Fruit fly (Drosophila melanogaster) whole organism, embryonic: Measurements from ENCODE around the gene CG43938.

Experiments
- B-H1 ChIP-seq: fragments of 200-800 bp; sonication (Bioruptor generic); IDR thresholded peaks from 3 replicates; pipeline ENCODE4 v1.3.6; 2022; ENCODE audit warnings: missing biosample characterization, missing genetic modification characterization
- B-H2 ChIP-seq: fragments of 200-800 bp; sonication (Bioruptor generic); optimal IDR thresholded peaks from 2 replicates; lab custom pipeline; 2018; ENCODE audit warnings: missing biosample characterization, mild to moderate bottlenecking, missing genetic modification characterization
- BtbVII ChIP-seq: fragments of 200-800 bp; sonication (Bioruptor generic); optimal IDR thresholded peaks from 3 replicates; lab custom pipeline; 2017; ENCODE audit warnings: missing biosample characterization, mild to moderate bottlenecking, missing genetic modification characterization
- C15 ChIP-seq: fragments of 200-800 bp; sonication (Bioruptor generic); IDR thresholded peaks from 3 replicates; pipeline ENCODE4 v1.3.6; 2022; ENCODE audit warnings: missing biosample characterization, missing genetic modification characterization
- CG10959 ChIP-seq: fragments of 200-800 bp; sonication (Bioruptor generic); IDR thresholded peaks from 2 replicates; pipeline ENCODE4 v1.3.6; 2022; ENCODE audit warnings: missing biosample characterization, missing genetic modification characterization
- CG10979 ChIP-seq: fragments of 200-800 bp; sonication (Bioruptor generic); optimal IDR thresholded peaks from 2 replicates; lab custom pipeline; 2018; ENCODE audit warnings: missing biosample characterization, mild to moderate bottlenecking, missing genetic modification characterization, moderate library complexity
- CG12236 ChIP-seq: fragments of 200-800 bp; sonication (Bioruptor generic); optimal IDR thresholded peaks from 2 replicates; lab custom pipeline; 2016; ENCODE audit warnings: missing biosample characterization, missing genetic modification characterization
- CG12744 ChIP-seq: fragments of 200-800 bp; sonication (Bioruptor generic); optimal IDR thresholded peaks from 2 replicates; lab custom pipeline; 2016; ENCODE audit warnings: missing biosample characterization, missing genetic modification characterization
- CG18599 ChIP-seq: fragments of 200-800 bp; sonication (Bioruptor generic); optimal IDR thresholded peaks from 3 replicates; lab custom pipeline; 2017; ENCODE audit warnings: missing biosample characterization, missing genetic modification characterization, mild to moderate bottlenecking, moderate library complexity, missing genetic modification reagents
- CG2712 ChIP-seq: fragments of 200-800 bp; optimal IDR thresholded peaks from 3 replicates; lab custom pipeline; 2019; ENCODE audit warnings: missing biosample characterization, mild to moderate bottlenecking, missing genetic modification characterization, moderate library complexity
- CG2875 ChIP-seq: fragments of 200-800 bp; sonication (Bioruptor generic); optimal IDR thresholded peaks from 2 replicates; lab custom pipeline; 2017; ENCODE audit warnings: missing biosample characterization, mild to moderate bottlenecking, missing genetic modification characterization, missing genetic modification reagents
- CG3065 ChIP-seq: fragments of 200-800 bp; sonication (Bioruptor generic); optimal IDR thresholded peaks from 2 replicates; lab custom pipeline; 2016; ENCODE audit warnings: missing biosample characterization, missing genetic modification characterization
- CG31388 ChIP-seq: fragments of 200-800 bp; sonication (Bioruptor generic); optimal IDR thresholded peaks from 2 replicates; lab custom pipeline; 2016; ENCODE audit warnings: missing biosample characterization, missing genetic modification characterization
- CG34376 ChIP-seq: fragments of 200-800 bp; sonication (Bioruptor generic); optimal IDR thresholded peaks from 2 replicates; lab custom pipeline; 2018; ENCODE audit warnings: missing biosample characterization, mild to moderate bottlenecking, missing genetic modification characterization
- CG3726 ChIP-seq: fragments of 200-800 bp; sonication (Bioruptor generic); IDR thresholded peaks from 3 replicates; pipeline ENCODE4, ENCODE4 v1.3.6; 2022; ENCODE audit warnings: missing biosample characterization, missing genetic modification characterization
- CG3838 ChIP-seq: fragments of 200-800 bp; sonication (Bioruptor generic); optimal IDR thresholded peaks from 3 replicates; lab custom pipeline; 2016; ENCODE audit warnings: missing biosample characterization, missing genetic modification characterization
- CG6689 ChIP-seq: fragments of 200-800 bp; sonication (Bioruptor generic); IDR thresholded peaks from 2 replicates; pipeline ENCODE4 v1.3.6; 2022; ENCODE audit warnings: missing biosample characterization, missing genetic modification characterization
- CG7357 ChIP-seq: fragments of 200-800 bp; sonication (Bioruptor generic); IDR thresholded peaks from 3 replicates; pipeline ENCODE4 v1.3.6; 2022; ENCODE audit warnings: missing biosample characterization, missing genetic modification characterization
- CG7839 ChIP-seq: fragments of 200-800 bp; sonication (Bioruptor generic); optimal IDR thresholded peaks from 3 replicates; lab custom pipeline; 2018; ENCODE audit warnings: missing biosample characterization, mild to moderate bottlenecking, missing genetic modification characterization, moderate library complexity
- HHEX ChIP-seq: fragments of 200-800 bp; sonication (Bioruptor generic); optimal IDR thresholded peaks from 3 replicates; lab custom pipeline; 2017; ENCODE audit warnings: missing biosample characterization, mild to moderate bottlenecking, missing genetic modification characterization, missing genetic modification reagents
- HLH4C ChIP-seq: fragments of 200-800 bp; sonication (Bioruptor generic); IDR thresholded peaks from 3 replicates; pipeline ENCODE4 v1.3.6; 2022; ENCODE audit warnings: missing biosample characterization, missing genetic modification characterization; ENCODE audit not compliant: partially characterized antibody
- Hr78 ChIP-seq, 2 experiments: fragments of 200-800 bp in 1 of 2; fragments of >200 bp in 1 of 2; sonication (Bioruptor generic) in 1 of 2; optimal IDR thresholded peaks; 2 replicates each; lab custom pipeline; 2017 to 2019; ENCODE audit warnings: missing biosample characterization in 2 of 2, missing genetic modification characterization in 2 of 2, mild to moderate bottlenecking in 1 of 2, moderate library complexity in 1 of 2
- MTF-1 ChIP-seq: fragments of 200-800 bp; sonication (Bioruptor generic); optimal IDR thresholded peaks from 2 replicates; lab custom pipeline; 2018; ENCODE audit warnings: missing biosample characterization, mild to moderate bottlenecking, missing genetic modification characterization, borderline replicate concordance
- Mes4 ChIP-seq: fragments of 200-800 bp; sonication (Bioruptor generic); optimal IDR thresholded peaks from 2 replicates; lab custom pipeline; 2016; ENCODE audit warnings: missing biosample characterization, missing genetic modification characterization
- NC2α ChIP-seq: fragments of 200-800 bp; sonication (Bioruptor generic); optimal IDR thresholded peaks from 2 replicates; lab custom pipeline; 2016; ENCODE audit warnings: missing biosample characterization, missing genetic modification characterization
- NK7.1 ChIP-seq: fragments of 200-800 bp; sonication (Bioruptor generic); optimal IDR thresholded peaks from 3 replicates; lab custom pipeline; 2016; ENCODE audit warnings: missing biosample characterization, missing genetic modification characterization
- NfI ChIP-seq: fragments of 200-800 bp; sonication (Bioruptor generic); optimal IDR thresholded peaks from 3 replicates; lab custom pipeline; 2018; ENCODE audit warnings: missing biosample characterization, mild to moderate bottlenecking, missing genetic modification characterization, moderate library complexity
- Oli ChIP-seq: fragments of 200-800 bp; sonication (Bioruptor generic); optimal IDR thresholded peaks from 2 replicates; lab custom pipeline; 2018; ENCODE audit warnings: missing biosample characterization, mild to moderate bottlenecking, missing genetic modification characterization, moderate library complexity
- Stat92E ChIP-seq, 3 experiments: fragments of >200 bp in 2 of 3; fragments of 200-800 bp in 1 of 3; sonication (Bioruptor generic) in 1 of 3; optimal IDR thresholded peaks; 2 replicates each; lab custom pipeline; 2017 to 2019; ENCODE audit warnings: missing biosample characterization in 3 of 3, missing genetic modification characterization in 3 of 3, mild to moderate bottlenecking in 1 of 3, moderate library complexity in 1 of 3
- ase ChIP-seq: fragments of 200-800 bp; sonication (Bioruptor generic); IDR thresholded peaks from 3 replicates; pipeline ENCODE4 v1.3.6; 2022; ENCODE audit warnings: missing biosample characterization, missing genetic modification characterization
- bsh ChIP-seq, 2 experiments: fragments of 200-800 bp; sonication (Bioruptor generic); optimal IDR thresholded peaks; 2 replicates each; lab custom pipeline; 2017 to 2018; ENCODE audit warnings: mild to moderate bottlenecking in 2 of 2, missing biosample characterization in 2 of 2, missing genetic modification characterization in 2 of 2, moderate library complexity in 1 of 2
- caup ChIP-seq: fragments of 200-800 bp; sonication (Bioruptor generic); optimal IDR thresholded peaks from 3 replicates; lab custom pipeline; 2017; ENCODE audit warnings: missing biosample characterization, mild to moderate bottlenecking, missing genetic modification characterization, moderate library complexity; ENCODE audit not compliant: severe bottlenecking
- eve ChIP-seq, 2 experiments: fragments of >200 bp; optimal IDR thresholded peaks; 2 replicates each; lab custom pipeline; 2017; ENCODE audit warnings: missing biosample characterization in 2 of 2, missing genetic modification characterization in 2 of 2
- ewg ChIP-seq: fragments of 200-800 bp; sonication (Bioruptor generic); optimal IDR thresholded peaks from 3 replicates; lab custom pipeline; 2017; ENCODE audit warnings: mild to moderate bottlenecking, missing biosample characterization, missing genetic modification reagents, missing genetic modification characterization
- fu2 ChIP-seq: fragments of 200-800 bp; sonication (Bioruptor generic); optimal IDR thresholded peaks from 2 replicates; lab custom pipeline; 2016; ENCODE audit warnings: missing biosample characterization, missing genetic modification characterization
- insv ChIP-seq, 2 experiments: fragments of 200-800 bp; sonication (Bioruptor generic); optimal IDR thresholded peaks; 3 replicates each; lab custom pipeline; 2016 to 2018; ENCODE audit warnings: missing biosample characterization in 2 of 2, missing genetic modification characterization in 2 of 2
- nom ChIP-seq: fragments of 200-800 bp; sonication (Bioruptor generic); optimal IDR thresholded peaks from 2 replicates; lab custom pipeline; 2017; ENCODE audit warnings: missing biosample characterization, missing genetic modification characterization, mild to moderate bottlenecking, moderate library complexity, missing genetic modification reagents
- p53 ChIP-seq: fragments of 200-800 bp; sonication (Bioruptor generic); optimal IDR thresholded peaks from 2 replicates; lab custom pipeline; 2016; ENCODE audit warnings: missing biosample characterization, missing genetic modification characterization
- pan ChIP-seq, 4 experiments: fragments of >200 bp in 3 of 4; fragments of 200-800 bp in 1 of 4; sonication (Bioruptor generic) in 1 of 4; optimal IDR thresholded peaks in 3 of 4; IDR thresholded peaks in 1 of 4; 2 replicates each; pipeline versions ENCODE4 v1.3.6 to Lab custom; 2017 to 2022; ENCODE audit warnings: missing biosample characterization in 2 of 4, missing genetic modification characterization in 2 of 4, mixed read lengths in 1 of 4
- pb ChIP-seq: fragments of 200-800 bp; sonication (Bioruptor generic); optimal IDR thresholded peaks from 3 replicates; lab custom pipeline; 2016; ENCODE audit warnings: missing biosample characterization, missing genetic modification characterization
- prd ChIP-seq, 3 experiments: fragments of >200 bp in 2 of 3; fragments of 200-800 bp in 1 of 3; sonication (Bioruptor generic) in 1 of 3; optimal IDR thresholded peaks in 2 of 3; IDR thresholded peaks in 1 of 3; 2 replicates in 2 of 3; 3 replicates in 1 of 3; pipeline versions ENCODE4 v1.3.6 to Lab custom; 2017 to 2022; ENCODE audit warnings: missing biosample characterization in 1 of 3, missing genetic modification characterization in 1 of 3
- ro ChIP-seq: fragments of 200-800 bp; sonication (Bioruptor generic); IDR thresholded peaks from 2 replicates; pipeline ENCODE4 v1.3.6; 2022; ENCODE audit warnings: missing biosample characterization, missing genetic modification characterization
- schlank ChIP-seq: fragments of 200-800 bp; sonication (Bioruptor generic); optimal IDR thresholded peaks from 2 replicates; lab custom pipeline; 2018; ENCODE audit warnings: missing biosample characterization, mild to moderate bottlenecking, missing genetic modification characterization
- sima ChIP-seq: fragments of 200-800 bp; sonication (Bioruptor generic); optimal IDR thresholded peaks from 2 replicates; lab custom pipeline; 2016; ENCODE audit warnings: missing biosample characterization, missing genetic modification characterization
- toy ChIP-seq: fragments of 200-800 bp; sonication (Bioruptor generic); IDR thresholded peaks from 2 replicates; pipeline ENCODE4 v1.3.6; 2022; ENCODE audit warnings: missing biosample characterization, missing genetic modification characterization
- ttk ChIP-seq: fragments of 200-800 bp; sonication (Bioruptor generic); IDR thresholded peaks from 2 replicates; pipeline ENCODE4 v2.1.2; 2022; ENCODE audit warnings: missing biosample characterization, missing genetic modification characterization
- wor ChIP-seq: fragments of 200-800 bp; sonication (Bioruptor generic); IDR thresholded peaks from 2 replicates; pipeline ENCODE4 v1.3.6; 2022; ENCODE audit warnings: missing biosample characterization, missing genetic modification characterization
- zen ChIP-seq: fragments of 200-800 bp; sonication (Bioruptor generic); optimal IDR thresholded peaks from 3 replicates; lab custom pipeline; 2018; ENCODE audit warnings: missing biosample characterization, mild to moderate bottlenecking, missing genetic modification characterization, moderate library complexity

Gene CG43938

DNA sequence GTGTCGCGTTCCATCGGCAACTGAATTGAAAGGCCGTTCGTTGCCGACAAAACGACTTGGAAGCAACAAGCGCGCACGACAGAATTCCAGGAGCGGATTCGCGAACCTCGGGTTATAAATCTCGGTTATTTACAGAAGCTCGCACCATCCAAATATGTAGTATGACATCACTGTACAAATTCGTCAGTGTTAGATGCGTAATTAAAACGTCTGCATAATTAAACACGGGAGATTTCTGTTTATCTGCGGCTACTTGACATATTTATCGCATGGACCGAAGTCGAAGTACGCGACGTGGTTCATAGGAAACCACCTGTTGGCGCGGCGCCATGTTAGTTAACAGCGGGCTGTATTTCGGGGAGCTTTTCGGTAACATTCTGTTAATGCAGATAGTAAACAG is 50.5 kb downstream of the CG43938 start, which contains the start of gene Ac78C (continued):
- TF ChIP-seq CG6689 (GFP tag; lab: Robert Waterston, UW), result peak; percentile 78
- TF ChIP-seq B-H1 (GFP tag; lab: Robert Waterston, UW), result peak; percentile 67
- TF ChIP-seq nom (GFP tag; lab: Kevin White, UChicago), result no peak
- peak; percentile 77 for TF ChIP-seq fu2 (GFP tag; lab: Kevin White, UChicago)
- TF ChIP-seq wor, result peak; percentile 49; the same call in 1 of the 2 replicates
- TF ChIP-seq CG10959 (GFP tag; lab: Robert Waterston, UW), result no peak
- peak; percentile 53 for TF ChIP-seq Mes4 (GFP tag; lab: Kevin White, UChicago)
- TF ChIP-seq MTF-1 (GFP tag; lab: Kevin White, UChicago), result peak; percentile 83
- peak; percentile 43 for TF ChIP-seq ro
- TF ChIP-seq bsh (GFP tag; optimal IDR thresholded peaks at IDR 0.05; lab: Kevin White, UChicago), result no peak
- no peak for TF ChIP-seq prd (optimal IDR thresholded peaks at IDR 0.05; lab: Kevin White, UChicago)
- peak; percentile 81 for TF ChIP-seq prd (GFP tag; IDR thresholded peaks at IDR 0.05; lab: Robert Waterston, UW)
- peak; percentile 11 for TF ChIP-seq CG12236 (GFP tag; lab: Kevin White, UChicago)
- no peak for TF ChIP-seq eve (GFP tag; optimal IDR thresholded peaks at IDR 0.05; lab: Kevin White, UChicago)
- TF ChIP-seq NK7.1 (GFP tag; lab: Kevin White, UChicago), result peak; percentile 83
- TF ChIP-seq schlank (tag; lab: Kevin White, UChicago), result peak; percentile 92
- peak; percentile 90 for TF ChIP-seq CG7839 (tag; lab: Kevin White, UChicago)
- TF ChIP-seq Oli (tag; lab: Kevin White, UChicago), result peak; percentile 77
- peak; percentile 90 for TF ChIP-seq BtbVII (GFP tag; lab: Kevin White, UChicago)
- peak; percentile 45 for TF ChIP-seq CG31388
- TF ChIP-seq B-H2 (GFP tag; lab: Kevin White, UChicago), result peak; percentile 96
- TF ChIP-seq Hr78 (GFP tag; optimal IDR thresholded peaks at IDR 0.05; lab: Kevin White, UChicago), result no peak
- TF ChIP-seq ase (GFP tag; lab: Robert Waterston, UW), result peak; percentile 75; the same call in 2 of the 3 replicates
- peak; percentile 57; the same call in 2 of the 3 replicates for TF ChIP-seq HLH4C (GFP tag; lab: Robert Waterston, UW)
- TF ChIP-seq insv (GFP tag; optimal IDR thresholded peaks at IDR 0.05; lab: Kevin White, UChicago), result peak in 1 of 2 experiments; percentile 33
- TF ChIP-seq p53, result peak; percentile 90
- no peak for TF ChIP-seq CG2712
- TF ChIP-seq CG3726 (GFP tag; lab: Robert Waterston, UW), result 0 out of 3 replicates have a peak, but pooled peaks have one; percentile 60
- TF ChIP-seq toy (GFP tag; lab: Robert Waterston, UW), result peak; percentile 85
- peak; percentile 39 for TF ChIP-seq zen
- TF ChIP-seq CG34376 (GFP tag; lab: Kevin White, UChicago), result peak; percentile 96
- TF ChIP-seq CG12744 (GFP tag; lab: Kevin White, UChicago), result peak; percentile 90
- TF ChIP-seq NfI (GFP tag; lab: Kevin White, UChicago), result peak; percentile 93
- peak; percentile 30 for TF ChIP-seq NC2α
- TF ChIP-seq CG2875, result peak; percentile 56
- TF ChIP-seq CG10979 (tag; lab: Kevin White, UChicago), result no peak
- TF ChIP-seq caup (GFP tag; lab: Kevin White, UChicago), result peak; percentile 94
- TF ChIP-seq HHEX (GFP tag; lab: Kevin White, UChicago), result peak; percentile 91
- peak; percentile 96 for TF ChIP-seq CG18599 (GFP tag; lab: Kevin White, UChicago)
- TF ChIP-seq CG3065, result peak; percentile 58
- peak; percentile 67 for TF ChIP-seq sima
- TF ChIP-seq pb, result peak; percentile 90
- TF ChIP-seq C15 (GFP tag; lab: Robert Waterston, UW), result peak; percentile 74; the same call in 2 of the 3 replicates
- TF ChIP-seq pan (optimal IDR thresholded peaks at IDR 0.05; lab: Kevin White, UChicago), result no peak
- TF ChIP-seq pan (GFP tag; optimal IDR thresholded peaks at IDR 0.05 in 1 of 2, IDR thresholded peaks at IDR 0.05 in 1 of 2), result peak in 1 of 2 experiments; percentile 91
- peak; percentile 30 for TF ChIP-seq CG3838 (GFP tag; lab: Kevin White, UChicago)
- TF ChIP-seq ewg (GFP tag; lab: Kevin White, UChicago), result peak; percentile 58
- no peak for TF ChIP-seq Stat92E (GFP tag; optimal IDR thresholded peaks at IDR 0.05; lab: Kevin White, UChicago)
- TF ChIP-seq CG7357 (GFP tag; lab: Robert Waterston, UW), result peak; percentile 70; the same call in 1 of the 3 replicates
- TF ChIP-seq ttk (GFP tag; lab: Robert Waterston, UW), result peak; percentile 75
